Worm (Caenorhabditis elegans) whole organism, L3 larva: ENCODE data around the gene R10E11.5.

Experiments
- R02D3.7 ChIP-seq: fragments of 150-350 bp; optimal IDR thresholded peaks from 2 replicates; lab custom pipeline; 2014; ENCODE audit warnings: missing biosample characterization, missing genetic modification characterization
- ZK546.5 ChIP-seq: sonication (generic microtip); optimal IDR thresholded peaks from 2 replicates; lab custom pipeline; 2017; ENCODE audit warnings: missing biosample characterization, missing genetic modification characterization
- ama-1 ChIP-seq: fragments of 150-350 bp; optimal IDR thresholded peaks from 2 replicates; lab custom pipeline; 2018
- ceh-16 ChIP-seq: sonication (generic microtip); optimal IDR thresholded peaks from 2 replicates; lab custom pipeline; 2017; ENCODE audit warnings: missing biosample characterization, missing genetic modification characterization
- ceh-28 ChIP-seq: fragments of 150-350 bp; optimal IDR thresholded peaks from 2 replicates; lab custom pipeline; 2014; ENCODE audit warnings: missing biosample characterization, missing genetic modification reagents, missing genetic modification characterization
- ceh-82 ChIP-seq: fragments of 150-350 bp; optimal IDR thresholded peaks from 2 replicates; lab custom pipeline; 2014; ENCODE audit warnings: missing biosample characterization, missing genetic modification characterization
- egl-27 ChIP-seq: sonication (generic microtip); optimal IDR thresholded peaks from 4 replicates; lab custom pipeline; 2017; ENCODE audit warnings: missing biosample characterization, missing genetic modification reagents, missing genetic modification characterization
- egl-5 ChIP-seq: fragments of 150-350 bp; optimal IDR thresholded peaks from 2 replicates; lab custom pipeline; 2017; ENCODE audit warnings: missing biosample characterization, missing genetic modification reagents, missing genetic modification characterization, inconsistent platforms
- elt-1 ChIP-seq: fragments of 150-350 bp; optimal IDR thresholded peaks from 2 replicates; lab custom pipeline; 2014; ENCODE audit warnings: missing biosample characterization, missing genetic modification characterization
- elt-2 ChIP-seq: sonication (generic microtip); optimal IDR thresholded peaks from 2 replicates; lab custom pipeline; 2016; ENCODE audit warnings: missing genetic modification reagents, mild to moderate bottlenecking, missing genetic modification characterization, missing compliant biosample characterization
- eor-1 ChIP-seq, 2 experiments: fragments of 150-350 bp; optimal IDR thresholded peaks; 2 replicates each; lab custom pipeline; 2014 to 2018; ENCODE audit warnings: missing biosample characterization in 2 of 2, missing genetic modification characterization in 2 of 2
- fkh-10 ChIP-seq: sonication (generic microtip); optimal IDR thresholded peaks from 2 replicates; lab custom pipeline; 2017; ENCODE audit warnings: missing biosample characterization, missing genetic modification reagents, missing genetic modification characterization
- fkh-2 ChIP-seq: fragments of 150-350 bp; optimal IDR thresholded peaks from 2 replicates; lab custom pipeline; 2014; ENCODE audit warnings: missing biosample characterization, missing genetic modification reagents, missing genetic modification characterization
- fos-1 ChIP-seq: fragments of 150-350 bp; optimal IDR thresholded peaks from 2 replicates; lab custom pipeline; 2014; ENCODE audit warnings: missing biosample characterization, missing genetic modification characterization
- hmg-11 ChIP-seq: sonication (generic microtip); optimal IDR thresholded peaks from 2 replicates; lab custom pipeline; 2016; ENCODE audit warnings: missing genetic modification characterization, missing compliant biosample characterization
- jun-1 ChIP-seq: fragments of 150-350 bp; optimal IDR thresholded peaks from 2 replicates; lab custom pipeline; 2014; ENCODE audit warnings: missing biosample characterization, missing genetic modification reagents, missing genetic modification characterization
- lin-15B ChIP-seq: fragments of 150-350 bp; optimal IDR thresholded peaks from 2 replicates; lab custom pipeline; 2014; ENCODE audit warnings: missing biosample characterization, missing genetic modification characterization
- mdl-1 ChIP-seq: fragments of 150-350 bp; optimal IDR thresholded peaks from 2 replicates; lab custom pipeline; 2014; ENCODE audit warnings: missing biosample characterization, missing genetic modification characterization
- mml-1 ChIP-seq: fragments of 150-350 bp; sonication (generic microtip); optimal IDR thresholded peaks from 3 replicates; lab custom pipeline; 2014; ENCODE audit warnings: missing biosample characterization, missing genetic modification characterization
- nfya-1 ChIP-seq: sonication (generic microtip); optimal IDR thresholded peaks from 2 replicates; lab custom pipeline; 2017; ENCODE audit warnings: missing genetic modification characterization, mild to moderate bottlenecking, missing compliant biosample characterization, antibody characterized with exemption, moderate library complexity; ENCODE audit not compliant: insufficient read depth
- nhr-11 ChIP-seq: fragments of 150-350 bp; optimal IDR thresholded peaks from 2 replicates; lab custom pipeline; 2014; ENCODE audit warnings: missing biosample characterization, missing genetic modification characterization
- nhr-12 ChIP-seq: fragments of 150-350 bp; optimal IDR thresholded peaks from 2 replicates; lab custom pipeline; 2014; ENCODE audit warnings: missing biosample characterization, missing genetic modification characterization
- nhr-23 ChIP-seq: fragments of 150-350 bp; optimal IDR thresholded peaks from 2 replicates; lab custom pipeline; 2014; ENCODE audit warnings: missing biosample characterization, missing genetic modification reagents, missing genetic modification characterization
- nhr-237 ChIP-seq: fragments of 150-350 bp; optimal IDR thresholded peaks from 2 replicates; lab custom pipeline; 2014; ENCODE audit warnings: missing biosample characterization, missing genetic modification characterization
- nhr-25 ChIP-seq: sonication (generic microtip); optimal IDR thresholded peaks from 2 replicates; lab custom pipeline; 2017; ENCODE audit warnings: missing biosample characterization, missing genetic modification characterization
- nhr-28 ChIP-seq: fragments of 150-350 bp; optimal IDR thresholded peaks from 2 replicates; lab custom pipeline; 2014; ENCODE audit warnings: missing biosample characterization, missing genetic modification characterization
- nhr-43 ChIP-seq: sonication (generic microtip); optimal IDR thresholded peaks from 2 replicates; lab custom pipeline; 2016; ENCODE audit warnings: mild to moderate bottlenecking, missing genetic modification characterization, missing compliant biosample characterization; ENCODE audit not compliant: poor library complexity, severe bottlenecking
- nhr-76 ChIP-seq: fragments of 150-350 bp; sonication (generic microtip); optimal IDR thresholded peaks from 5 replicates; lab custom pipeline; 2014; ENCODE audit warnings: missing biosample characterization, missing genetic modification characterization
- nhr-77 ChIP-seq: fragments of 150-350 bp; optimal IDR thresholded peaks from 2 replicates; lab custom pipeline; 2014; ENCODE audit warnings: missing biosample characterization, missing genetic modification characterization
- pha-4 ChIP-seq: fragments of 150-350 bp; optimal IDR thresholded peaks from 2 replicates; lab custom pipeline; 2014; ENCODE audit warnings: missing biosample characterization, missing genetic modification reagents, missing genetic modification characterization
- sea-2 ChIP-seq: fragments of 150-350 bp; sonication (generic microtip); optimal IDR thresholded peaks from 4 replicates; lab custom pipeline; 2014; ENCODE audit warnings: missing biosample characterization, missing genetic modification reagents, missing genetic modification characterization
- skn-1 ChIP-seq: fragments of 150-350 bp; optimal IDR thresholded peaks from 2 replicates; lab custom pipeline; 2014; ENCODE audit warnings: missing biosample characterization, missing genetic modification characterization
- tbx-2 ChIP-seq: sonication (generic microtip); optimal IDR thresholded peaks from 2 replicates; lab custom pipeline; 2016; ENCODE audit warnings: mild to moderate bottlenecking, missing genetic modification characterization, missing compliant biosample characterization
- unc-62 ChIP-seq: fragments of 150-350 bp; sonication (generic microtip); optimal IDR thresholded peaks from 4 replicates; lab custom pipeline; 2014; ENCODE audit warnings: missing biosample characterization, missing genetic modification reagents, missing genetic modification characterization
- ztf-11 ChIP-seq: fragments of 150-350 bp; optimal IDR thresholded peaks from 2 replicates; lab custom pipeline; 2014; ENCODE audit warnings: missing biosample characterization, missing genetic modification characterization

Gene R10E11.5

ce11 chrIII:9751074-9751473 is 38.4 kb downstream of the R10E11.5 start, which contains the start of gene T05G5.5:
TSS of gene T05G5.5 (minus strand) at chrIII:9751432.
- TF ChIP-seq nhr-43 (tag; lab: Kevin White, UChicago) (peak; percentile 79), skn-1 (no peak), hmg-11 (no peak), egl-27 (tag; lab: Kevin White, UChicago) (no peak), elt-2 (tag; lab: Kevin White, UChicago) (peak; percentile 5), nhr-11 (tag; lab: Kevin White, UChicago) (no peak), ama-1 (lab: Kevin White, UChicago) (peak; percentile 59)

DNA sequence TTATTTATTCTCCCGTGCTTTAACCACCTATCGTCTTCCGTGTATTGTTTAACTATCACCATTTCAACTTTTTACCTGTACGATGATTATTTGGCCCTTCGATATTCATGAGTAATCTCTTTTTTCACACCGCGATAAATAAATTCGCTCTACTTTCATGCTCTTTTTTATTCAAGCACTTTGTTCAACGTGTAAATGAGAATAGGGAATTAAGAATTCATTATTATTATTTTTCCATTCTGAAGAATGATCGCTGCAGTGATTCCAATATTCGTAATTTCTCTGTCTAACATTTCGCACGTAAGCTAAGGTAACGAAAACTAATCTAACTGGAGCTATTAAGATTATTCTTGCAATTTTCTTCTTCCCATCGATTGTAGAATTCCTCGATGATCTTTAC is 40.8 kb downstream of the R10E11.5 start, which contains the start of gene T05G5.4:
Gene T05G5.4 (plus strand): TSS at position 241 of the 400 bp plus-strand sequence.
- no peak for TF ChIP-seq jun-1
- TF ChIP-seq ZK546.5 (tag; lab: Kevin White, UChicago) = no peak
- no peak for TF ChIP-seq nhr-23 (tag; lab: Kevin White, UChicago)
- no peak for TF ChIP-seq elt-2 (tag; lab: Kevin White, UChicago)
- TF ChIP-seq unc-62 (GFP tag; lab: Kevin White, UChicago) = no peak
- no peak for TF ChIP-seq ama-1 (lab: Kevin White, UChicago)
- no peak for TF ChIP-seq sea-2
- TF ChIP-seq ceh-28 = no peak
- no peak for TF ChIP-seq fkh-2 (tag; lab: Kevin White, UChicago)
- no peak for TF ChIP-seq nhr-43 (tag; lab: Kevin White, UChicago)
- TF ChIP-seq nhr-12 (tag; lab: Kevin White, UChicago) = no peak
- no peak for TF ChIP-seq fos-1 (tag; lab: Kevin White, UChicago)
- TF ChIP-seq elt-1 = no peak
- TF ChIP-seq mml-1 (tag; lab: Kevin White, UChicago) = no peak
- no peak for TF ChIP-seq nhr-237 (tag; lab: Kevin White, UChicago)
- TF ChIP-seq nhr-77 (tag; lab: Kevin White, UChicago) = no peak

- TF ChIP-seq R02D3.7 (tag; lab: Kevin White, UChicago) (no peak), pha-4 (tag; lab: Kevin White, UChicago) (peak; percentile 69), ama-1 (lab: Kevin White, UChicago) (no peak), ztf-11 (no peak), tbx-2 (tag; lab: Kevin White, UChicago) (no peak), nfya-1 (tag; lab: Kevin White, UChicago) (peak; percentile 73), fkh-10 (GFP tag; lab: Kevin White, UChicago) (no peak), elt-2 (tag; lab: Kevin White, UChicago) (no peak), lin-15B (tag; lab: Kevin White, UChicago) (peak; percentile 65), nhr-25 (tag; lab: Kevin White, UChicago) (peak; percentile 40), skn-1 (no peak), nhr-23 (tag; lab: Kevin White, UChicago) (peak; percentile 2), nhr-28 (tag; lab: Kevin White, UChicago) (no peak), nhr-11 (tag; lab: Kevin White, UChicago) (no peak), ceh-16 (tag; lab: Kevin White, UChicago) (no peak), mdl-1 (no peak)
- TF ChIP-seq, all 47 proteins: peak for 5
Observed at ce11 chrIII:9747133-9747532, 42.3 kb downstream of the R10E11.5 start, which contains the start of the genes iff-1 and cdk-1. TSS of gene iff-1 (minus strand) at chrIII:9747193. TSS of gene cdk-1 (plus strand) at chrIII:9747472.

- TF ChIP-seq egl-27 (tag; lab: Kevin White, UChicago) (no peak), nhr-43 (tag; lab: Kevin White, UChicago) (no peak), nhr-76 (no peak), sea-2 (no peak), hmg-11 (no peak), eor-1 (tag; optimal IDR thresholded peaks at IDR 0.05; lab: Kevin White, UChicago) (no peak), ceh-28 (no peak), ceh-16 (tag; lab: Kevin White, UChicago) (no peak), mdl-1 (no peak), R02D3.7 (tag; lab: Kevin White, UChicago) (no peak), ceh-82 (no peak), tbx-2 (tag; lab: Kevin White, UChicago) (no peak), nhr-23 (tag; lab: Kevin White, UChicago) (no peak), elt-2 (tag; lab: Kevin White, UChicago) (no peak), egl-5 (tag; lab: Kevin White, UChicago) (no peak)
Observed at ce11 chrIII:9746665-9747064, 42.8 kb downstream of the R10E11.5 start.
